Worm (Caenorhabditis elegans): Measurements from ENCODE around the gene H37A05.2.

ce11 chrV:13647185-13647584, 13.1 kb upstream of the H37A05.2 start:
- no peak for TF ChIP-seq blmp-1 (tag; optimal IDR thresholded peaks at IDR 0.05; ENCODE audit: insufficient read depth)
- TF ChIP-seq egl-27 (tag; optimal IDR thresholded peaks at IDR 0.05), result no peak
- TF ChIP-seq ama-1 (optimal IDR thresholded peaks at IDR 0.05), result no peak
- no peak for TF ChIP-seq nhr-23 (tag; optimal IDR thresholded peaks at IDR 0.05)
- no peak for TF ChIP-seq ZK546.5 (tag; optimal IDR thresholded peaks at IDR 0.05)
- no peak for TF ChIP-seq elt-3 (tag; optimal IDR thresholded peaks at IDR 0.05)
- TF ChIP-seq nhr-21 (tag; optimal IDR thresholded peaks at IDR 0.05), result no peak
- TF ChIP-seq nhr-11 (tag; optimal IDR thresholded peaks at IDR 0.05), result no peak
- no peak for TF ChIP-seq elt-1 (tag; optimal IDR thresholded peaks at IDR 0.05)
- TF ChIP-seq lin-11 (tag; optimal IDR thresholded peaks at IDR 0.05), result no peak
- TF ChIP-seq R02D3.7 (tag; optimal IDR thresholded peaks at IDR 0.05), result no peak
- TF ChIP-seq dmd-4 (tag; optimal IDR thresholded peaks at IDR 0.05), result no peak
- TF ChIP-seq aly-2 (tag; optimal IDR thresholded peaks at IDR 0.05), result no peak
